Fruit fly (Drosophila melanogaster): ENCODE measurements around the gene CG14275.

Gene CG14275

dm6 chr2L:8327783-8328327, 599 bp downstream of the CG14275 start:
- TF ChIP-seq CG8478 (optimal IDR thresholded peaks at IDR 0.05) = no peak
- no peak for TF ChIP-seq CTCF (optimal IDR thresholded peaks at IDR 0.05)

- no peak for TF ChIP-seq CG8478 (optimal IDR thresholded peaks at IDR 0.05)
- TF ChIP-seq CTCF (optimal IDR thresholded peaks at IDR 0.05) = no peak
These were observed 1.4 kb downstream of the CG14275 start for dm6 chr2L:8328526-8329097.

DNA sequence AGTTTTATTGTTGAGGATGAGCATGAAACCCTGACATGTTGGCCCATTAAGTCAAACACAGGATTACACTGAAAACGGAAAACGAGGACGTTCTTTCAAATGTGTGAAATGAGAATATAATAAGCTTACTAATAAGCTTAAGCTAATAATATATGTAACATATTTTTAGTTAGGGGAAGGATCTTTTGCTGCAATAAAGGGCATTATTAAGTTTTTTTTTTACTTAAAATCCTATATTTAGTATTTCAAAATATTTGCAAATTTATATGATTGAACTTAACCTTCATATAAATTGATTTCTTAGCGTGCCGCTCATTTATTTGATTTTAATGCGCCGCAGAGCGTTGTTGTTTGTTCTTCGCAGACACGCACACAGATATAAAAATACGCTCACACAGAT, 5.9 kb downstream of the CG14275 start:
- TF ChIP-seq CTCF (optimal IDR thresholded peaks at IDR 0.05) (no peak), CG8478 (optimal IDR thresholded peaks at IDR 0.05) (no peak)

dm6 chr2L:8333624-8334023, 6.4 kb downstream of the CG14275 start:
- TF ChIP-seq CG8478 (optimal IDR thresholded peaks at IDR 0.05) (no peak), CTCF (optimal IDR thresholded peaks at IDR 0.05) (no peak)

DNA sequence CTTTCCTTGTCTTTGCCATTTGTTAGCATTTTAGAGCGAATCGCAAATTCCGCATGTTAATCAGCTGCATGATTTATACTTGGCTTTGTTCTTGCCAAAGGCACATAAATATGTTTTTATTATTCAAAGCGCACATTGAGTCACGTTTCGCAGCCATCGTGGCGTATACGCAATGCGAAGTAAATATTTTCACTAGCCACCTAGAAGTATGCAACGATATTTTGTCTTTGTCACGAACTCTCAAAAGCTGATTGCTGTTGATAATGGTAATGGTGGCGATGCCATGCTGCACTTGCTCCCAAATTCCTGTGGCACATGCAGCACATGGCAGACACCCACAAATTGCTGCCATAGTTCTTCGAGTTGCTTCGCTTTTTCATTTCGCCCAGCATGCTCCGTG, 7.4 kb downstream of the CG14275 start:
- TF ChIP-seq CG8478 (optimal IDR thresholded peaks at IDR 0.05) = no peak
- no peak for TF ChIP-seq CTCF (optimal IDR thresholded peaks at IDR 0.05)

dm6 chr2L:8338039-8338438, 10.8 kb downstream of the CG14275 start, which contains the start of gene witty:
TSS of gene witty (plus strand) at chr2L:8338287.
- TF ChIP-seq CG8478 (optimal IDR thresholded peaks at IDR 0.05) (no peak), CTCF (optimal IDR thresholded peaks at IDR 0.05) (no peak)

DNA sequence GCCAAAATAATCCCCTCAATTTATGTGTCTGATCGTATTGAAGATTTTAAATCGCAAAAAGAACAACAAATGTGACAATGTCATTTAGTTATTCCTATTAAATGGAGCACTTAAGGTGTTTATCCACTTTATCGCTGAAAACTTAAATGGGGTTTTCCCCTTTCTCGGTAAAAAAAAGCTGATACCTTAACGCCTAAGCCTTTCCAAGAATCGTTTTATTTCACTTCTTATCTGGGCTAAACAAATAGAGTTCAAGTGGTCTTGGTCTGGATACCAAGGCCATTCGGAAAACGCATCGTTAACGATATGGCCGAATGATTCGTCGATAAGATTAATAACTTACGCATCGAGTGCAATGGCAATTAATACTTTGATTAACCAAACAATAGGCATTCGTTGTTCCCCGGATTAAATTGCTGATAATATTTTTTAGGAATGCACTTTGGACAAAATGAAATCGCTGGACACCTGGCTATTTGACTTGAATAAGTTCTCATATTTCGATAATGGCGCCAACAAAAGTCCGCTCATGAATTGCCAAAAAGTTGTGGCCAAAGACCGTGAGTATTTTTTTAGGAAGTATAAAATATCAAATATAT, 12.6 kb downstream of the CG14275 start:
- TF ChIP-seq CTCF (optimal IDR thresholded peaks at IDR 0.05) (no peak), CG8478 (optimal IDR thresholded peaks at IDR 0.05) (no peak)

- no peak for TF ChIP-seq CTCF (optimal IDR thresholded peaks at IDR 0.05)
- TF ChIP-seq CG8478 (optimal IDR thresholded peaks at IDR 0.05) = no peak
These were observed 15.1 kb downstream of the CG14275 start, which contains the start of gene CG14273 for dm6 chr2L:8342395-8342794. TSS of gene CG14273 (plus strand) at chr2L:8342695.

- TF ChIP-seq CG8478 (optimal IDR thresholded peaks at IDR 0.05) = no peak
- no peak for TF ChIP-seq CTCF (optimal IDR thresholded peaks at IDR 0.05)
These were observed 17.3 kb downstream of the CG14275 start for dm6 chr2L:8344536-8344935.

DNA sequence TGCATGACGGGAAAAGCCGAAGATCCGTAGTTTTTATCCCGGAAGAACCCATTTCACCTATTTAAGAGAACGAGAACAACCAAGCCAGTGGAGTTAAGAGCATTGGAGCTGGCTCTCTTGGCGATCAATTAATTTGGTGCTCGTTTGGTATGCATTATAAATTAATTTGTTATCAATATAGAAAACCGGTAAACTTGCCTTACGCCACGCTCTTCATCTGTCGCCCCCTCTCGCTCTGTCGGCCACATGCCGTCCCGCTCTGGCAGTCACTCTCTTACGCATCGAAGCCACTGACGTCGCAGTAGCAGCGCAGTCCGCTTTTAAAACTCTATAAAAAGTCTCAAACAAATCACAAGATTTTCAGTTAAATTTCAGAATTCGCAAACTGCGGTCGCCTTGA, 19.0 kb downstream of the CG14275 start, which contains the start of gene CG7778:
CG7778 (plus strand) TSS at position 361 of the 400 bp plus-strand sequence.
- no peak for TF ChIP-seq CTCF (optimal IDR thresholded peaks at IDR 0.05)
- TF ChIP-seq CG8478 (optimal IDR thresholded peaks at IDR 0.05) = no peak

dm6 chr2L:8350560-8351171, 23.4 kb downstream of the CG14275 start:
- TF ChIP-seq CTCF (optimal IDR thresholded peaks at IDR 0.05) = no peak
- no peak for TF ChIP-seq CG8478 (optimal IDR thresholded peaks at IDR 0.05)

dm6 chr2L:8351333-8351732, 24.1 kb downstream of the CG14275 start:
- TF ChIP-seq CTCF (optimal IDR thresholded peaks at IDR 0.05) = no peak
- TF ChIP-seq CG8478 (optimal IDR thresholded peaks at IDR 0.05) = no peak

DNA sequence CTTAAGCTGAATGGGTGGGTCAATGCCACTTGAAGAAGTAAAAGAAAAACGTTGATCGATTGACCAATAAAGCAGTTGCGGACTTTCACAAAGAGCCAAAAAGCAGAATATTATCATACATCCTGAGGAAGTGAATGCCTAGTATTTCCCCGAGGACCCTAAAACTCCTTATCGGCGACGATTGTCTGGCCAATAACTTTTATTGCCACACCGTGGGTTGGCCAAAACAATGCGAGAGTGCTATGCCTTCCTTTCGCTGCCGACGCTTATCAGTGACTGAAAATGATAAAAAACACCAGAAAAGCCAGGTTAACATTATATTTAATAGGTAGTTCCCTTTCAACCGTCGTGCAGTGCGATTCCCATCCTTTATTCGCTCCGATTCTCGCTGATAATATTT, 24.6 kb downstream of the CG14275 start, which contains the start of gene Mur29B:
Mur29B (plus strand) TSS at position 324 of the 400 bp plus-strand sequence.
- TF ChIP-seq CG8478 (optimal IDR thresholded peaks at IDR 0.05) (no peak), CTCF (optimal IDR thresholded peaks at IDR 0.05) (no peak)

DNA sequence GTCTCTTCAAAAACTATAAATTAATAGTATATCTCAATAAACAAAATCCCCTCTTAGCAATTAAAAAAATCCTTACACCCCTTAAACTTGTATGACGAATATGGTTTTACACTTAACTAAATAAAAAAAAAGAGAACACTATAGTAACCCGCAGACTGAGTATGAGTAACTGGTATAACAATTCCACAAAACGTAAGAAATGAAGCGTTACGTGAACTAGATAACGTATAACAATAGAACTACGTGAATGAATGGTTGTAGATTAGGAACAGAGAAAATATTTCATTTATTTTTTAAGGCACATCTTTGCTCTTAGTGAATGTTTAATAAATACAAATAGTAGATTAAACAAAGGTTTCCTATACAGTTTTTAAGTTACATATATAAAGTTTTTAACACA, 28.2 kb downstream of the CG14275 start:
- TF ChIP-seq CG8478 (optimal IDR thresholded peaks at IDR 0.05) = no peak
- TF ChIP-seq CTCF (optimal IDR thresholded peaks at IDR 0.05) = no peak

DNA sequence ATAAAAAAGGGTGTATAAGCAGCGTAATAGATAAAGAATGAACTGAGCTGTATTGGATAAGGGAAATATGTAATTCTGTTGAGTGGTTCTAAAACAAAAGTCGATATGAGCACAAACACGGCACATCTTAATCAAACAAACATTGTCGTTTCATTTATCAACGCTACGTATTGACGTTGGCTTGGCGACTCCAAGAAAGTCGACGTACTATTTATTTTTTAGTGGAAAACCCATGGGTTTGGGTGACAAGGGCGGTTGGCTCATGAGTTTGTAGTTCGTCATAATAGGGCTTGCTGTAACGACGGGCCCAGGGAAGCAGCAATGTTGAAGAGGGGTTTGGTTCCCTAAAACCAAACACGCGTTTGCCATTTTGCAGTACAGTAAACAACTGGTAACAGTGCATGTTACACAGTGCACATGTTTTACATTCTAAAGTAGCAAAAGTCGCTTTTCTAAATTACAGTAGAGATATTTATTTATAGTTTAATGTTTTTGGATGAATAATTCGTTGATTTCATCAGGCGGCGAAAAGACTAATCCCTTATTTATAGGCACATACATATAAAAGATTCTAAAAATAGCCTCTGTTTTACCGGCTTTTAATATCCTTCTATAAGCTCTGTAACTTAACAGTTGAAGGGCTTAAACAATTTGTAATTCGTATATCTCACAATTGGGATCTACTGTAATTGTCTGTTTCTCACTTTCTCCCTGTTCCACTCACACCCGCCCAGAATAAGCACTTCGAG, 34.1 kb downstream of the CG14275 start:
- no peak for TF ChIP-seq CTCF (optimal IDR thresholded peaks at IDR 0.05)
- no peak for TF ChIP-seq CG8478 (optimal IDR thresholded peaks at IDR 0.05)

All from S2 (cell line).